Worm (Caenorhabditis elegans): ENCODE data around the gene H40L08.1.

Gene H40L08.1

DNA sequence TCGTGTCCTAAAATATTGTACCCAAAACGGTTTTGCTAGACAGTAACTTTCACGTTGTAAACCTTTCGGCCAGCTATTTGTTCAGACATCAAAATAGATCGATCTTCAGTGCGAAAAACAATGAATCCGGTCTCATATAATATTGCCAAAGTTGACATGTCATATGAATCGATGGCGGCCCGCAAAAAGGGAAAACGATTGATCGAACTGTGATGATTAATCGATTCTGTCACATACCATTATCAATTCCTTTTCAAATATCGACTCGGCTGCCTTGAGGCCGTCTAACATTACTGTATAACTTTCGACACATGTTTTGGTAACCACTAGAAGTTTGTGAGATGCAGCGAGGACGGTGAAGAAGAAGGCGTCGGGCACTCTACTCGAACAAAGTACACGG, 11.0 kb downstream of the H40L08.1 start:
- TF ChIP-seq akir-1 (GFP tag; optimal IDR thresholded peaks at IDR 0.05) (no peak), madf-10 (tag; optimal IDR thresholded peaks at IDR 0.05) (no peak), nhr-90 (tag; optimal IDR thresholded peaks at IDR 0.05) (no peak), T07F8.4 (tag; optimal IDR thresholded peaks at IDR 0.05) (no peak), Y67H2A.10 (GFP tag; conservative IDR thresholded peaks at IDR 0.05) (no peak), egl-18 (GFP tag; IDR thresholded peaks at IDR 0.05) (no peak), nfya-2 (GFP tag; IDR thresholded peaks at IDR 0.05) (no peak), ceh-100 (GFP tag; IDR thresholded peaks at IDR 0.05) (no peak), ceh-58 (GFP tag; IDR thresholded peaks at IDR 0.05) (no peak), F57C9.4 (tag; optimal IDR thresholded peaks at IDR 0.05) (no peak), chd-7 (tag; optimal IDR thresholded peaks at IDR 0.05) (no peak), hmg-1.2 (GFP tag; IDR thresholded peaks at IDR 0.05) (no peak), Y79H2A.3 (GFP tag; conservative IDR thresholded peaks at IDR 0.05) (no peak), ets-4 (GFP tag; optimal IDR thresholded peaks at IDR 0.05) (no peak), ceh-40 (GFP tag; IDR thresholded peaks at IDR 0.05) (no peak), Y53G8AR.9 (GFP tag; conservative IDR thresholded peaks at IDR 0.05) (no peak)

DNA sequence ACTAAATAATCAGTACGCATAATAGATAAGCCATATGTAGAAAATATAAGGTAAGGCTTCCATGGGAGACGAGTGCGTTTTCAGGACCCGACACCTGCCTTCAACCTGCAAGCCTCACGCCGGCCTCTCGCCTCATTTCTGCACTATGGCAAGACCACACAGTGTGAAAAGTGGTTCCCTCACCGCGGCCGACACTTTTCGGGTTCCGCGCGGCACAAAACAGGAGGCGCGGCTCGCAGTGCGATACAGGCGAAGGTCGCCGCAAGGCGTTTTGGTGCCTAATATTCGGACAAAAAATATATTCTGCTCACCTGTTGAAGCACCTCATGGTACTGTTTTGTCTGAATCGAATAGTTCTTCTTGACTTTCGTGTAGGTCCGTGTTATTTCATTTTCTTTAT, 13.7 kb downstream of the H40L08.1 start:
- TF ChIP-seq nfya-1 (tag; optimal IDR thresholded peaks at IDR 0.05; ENCODE audit: borderline replicate concordance, insufficient read depth) (no peak), nfyb-1 (GFP tag; IDR thresholded peaks at IDR 0.05) (no peak), cebp-1 (GFP tag; IDR thresholded peaks at IDR 0.05) (no peak), cebp-1 (tag; optimal IDR thresholded peaks at IDR 0.05) (no peak), B0019.2 (GFP tag; conservative IDR thresholded peaks at IDR 0.05) (no peak), die-1 (tag; optimal IDR thresholded peaks at IDR 0.05) (no peak), mcd-1 (GFP tag; IDR thresholded peaks at IDR 0.05) (no peak), lag-1 (GFP tag; IDR thresholded peaks at IDR 0.05) (no peak), snpc-4 (GFP tag; optimal IDR thresholded peaks at IDR 0.05) (peak; percentile 51), snpc-4 (tag; optimal IDR thresholded peaks at IDR 0.05) (peak in 3 of 4 experiments; percentile 50 to 88 (median 82)), zfh-2 (GFP tag; conservative IDR thresholded peaks at IDR 0.05) (peak; percentile 82), egrh-3 (GFP tag; IDR thresholded peaks at IDR 0.05) (peak; percentile 21; the same call in 1 of the 2 replicates), aptf-3 (GFP tag; IDR thresholded peaks at IDR 0.05) (no peak), hsf-1 (GFP tag; IDR thresholded peaks at IDR 0.05) (no peak), madf-8 (GFP tag; conservative IDR thresholded peaks at IDR 0.05) (no peak), B0261.1 (tag; optimal IDR thresholded peaks at IDR 0.05) (no peak), dpl-1 (GFP tag; optimal IDR thresholded peaks at IDR 0.05) (no peak), snpc-1.1 (tag; optimal IDR thresholded peaks at IDR 0.05; ENCODE audit: insufficient read depth) (peak; percentile 67), unc-130 (GFP tag; optimal IDR thresholded peaks at IDR 0.05) (no peak), ekl-4 (GFP tag; IDR thresholded peaks at IDR 0.05) (no peak)

DNA sequence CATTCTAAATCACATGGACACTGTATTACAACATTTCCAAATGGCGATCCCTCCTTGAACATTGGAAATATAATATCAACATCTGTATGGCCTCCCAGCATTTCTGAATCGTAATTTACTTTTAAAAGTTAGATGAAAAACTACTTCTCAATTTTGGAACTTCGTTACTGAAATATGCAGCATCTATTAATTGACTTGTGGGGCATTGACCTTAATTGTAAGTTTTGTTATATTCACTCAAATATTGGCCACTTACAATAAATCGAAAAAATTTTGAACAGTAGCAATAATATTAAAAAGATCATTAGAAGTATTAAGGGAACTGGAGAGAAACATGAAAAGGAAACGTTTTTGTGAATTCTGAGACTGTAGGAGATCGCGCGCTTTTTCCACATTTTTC, 14.6 kb downstream of the H40L08.1 start, which contains the start of gene mam-6:
TSS of gene mam-6 (minus strand) at position 101 of the 400 bp plus-strand sequence.
- TF ChIP-seq ztf-28 (GFP tag; IDR thresholded peaks at IDR 0.05) (no peak), zfh-2 (GFP tag; conservative IDR thresholded peaks at IDR 0.05) (no peak), hsf-1 (GFP tag; IDR thresholded peaks at IDR 0.05) (no peak), sea-2 (GFP tag; IDR thresholded peaks at IDR 0.05) (no peak), madf-3 (GFP tag; IDR thresholded peaks at IDR 0.05) (no peak), gei-17 (GFP tag; optimal IDR thresholded peaks at IDR 0.05) (no peak), F57A8.1 (GFP tag; optimal IDR thresholded peaks at IDR 0.05) (no peak), xnd-1 (tag; optimal IDR thresholded peaks at IDR 0.05) (no peak), attf-3 (GFP tag; conservative IDR thresholded peaks at IDR 0.05) (no peak), dox-1 (GFP tag; IDR thresholded peaks at IDR 0.05) (no peak), unc-130 (GFP tag; optimal IDR thresholded peaks at IDR 0.05) (no peak), F10E7.11 (tag; optimal IDR thresholded peaks at IDR 0.05) (no peak), F37B4.10 (GFP tag; IDR thresholded peaks at IDR 0.05) (no peak), madf-8 (GFP tag; conservative IDR thresholded peaks at IDR 0.05) (no peak), ceh-100 (GFP tag; IDR thresholded peaks at IDR 0.05) (no peak), ceh-40 (GFP tag; IDR thresholded peaks at IDR 0.05) (no peak), snpc-3.4 (tag; optimal IDR thresholded peaks at IDR 0.05) (no peak), die-1 (tag; optimal IDR thresholded peaks at IDR 0.05) (no peak), F23B12.7 (tag; optimal IDR thresholded peaks at IDR 0.05; ENCODE audit: insufficient read depth) (no peak)
